Fruit fly (Drosophila melanogaster) whole organism, embryonic: ENCODE results near the gene CG6409.

Source experiments
- Antp ChIP-seq: fragments of 200-800 bp; sonication (Bioruptor generic); optimal IDR thresholded peaks from 3 replicates; lab custom pipeline; 2016; ENCODE audit warnings: missing biosample characterization, missing genetic modification characterization
- Atf6 ChIP-seq: fragments of 200-800 bp; sonication (Bioruptor generic); IDR thresholded peaks from 2 replicates; pipeline ENCODE4 v1.3.6; 2022; ENCODE audit warnings: missing biosample characterization, missing genetic modification characterization
- Awh ChIP-seq: fragments of 200-800 bp; sonication (Bioruptor generic); IDR thresholded peaks from 2 replicates; pipeline ENCODE4, ENCODE4 v1.3.6; 2022; ENCODE audit warnings: missing biosample characterization, missing genetic modification characterization
- Bdp1 ChIP-seq: fragments of 200-800 bp; sonication (Bioruptor generic); optimal IDR thresholded peaks from 3 replicates; lab custom pipeline; 2016; ENCODE audit warnings: missing biosample characterization, missing genetic modification characterization
- CG10321 ChIP-seq: fragments of 200-800 bp; sonication (Bioruptor generic); IDR thresholded peaks from 2 replicates; pipeline ENCODE4 v1.3.6; 2022; ENCODE audit warnings: missing biosample characterization, missing genetic modification characterization
- CG12104 ChIP-seq: fragments of 200-800 bp; sonication (Bioruptor generic); optimal IDR thresholded peaks from 3 replicates; lab custom pipeline; 2016; ENCODE audit warnings: missing biosample characterization, missing genetic modification characterization
- CG14667 ChIP-seq: fragments of 200-800 bp; sonication (Bioruptor generic); IDR thresholded peaks from 2 replicates; pipeline ENCODE4 v1.3.6; 2022; ENCODE audit warnings: missing biosample characterization, missing genetic modification characterization
- CG16779 ChIP-seq: fragments of 200-800 bp; sonication (Bioruptor generic); IDR thresholded peaks from 2 replicates; pipeline ENCODE4 v1.3.6; 2022; ENCODE audit warnings: missing biosample characterization, missing genetic modification characterization
- CG16813 ChIP-seq: fragments of 200-800 bp; sonication (Bioruptor generic); IDR thresholded peaks from 3 replicates; pipeline ENCODE4 v1.3.6; 2022; ENCODE audit warnings: missing biosample characterization, missing genetic modification characterization; ENCODE audit not compliant: partially characterized antibody
- CG16815 ChIP-seq: fragments of 200-800 bp; sonication (Bioruptor generic); optimal IDR thresholded peaks from 3 replicates; lab custom pipeline; 2017; ENCODE audit warnings: missing biosample characterization, mild to moderate bottlenecking, missing genetic modification characterization
- CG17186 ChIP-seq: fragments of 200-800 bp; sonication (Bioruptor generic); optimal IDR thresholded peaks from 3 replicates; lab custom pipeline; 2017; ENCODE audit warnings: missing biosample characterization, missing genetic modification reagents, missing genetic modification characterization
- CG17359 ChIP-seq: fragments of 200-800 bp; sonication (Bioruptor generic); optimal IDR thresholded peaks from 3 replicates; lab custom pipeline; 2018; ENCODE audit warnings: missing biosample characterization, mild to moderate bottlenecking, missing genetic modification characterization, moderate library complexity
- CG17361 ChIP-seq: fragments of 200-800 bp; sonication (Bioruptor generic); IDR thresholded peaks from 3 replicates; pipeline ENCODE4 v1.3.6; 2022; ENCODE audit warnings: missing biosample characterization, missing genetic modification characterization
- CG17385 ChIP-seq: fragments of 200-800 bp; sonication (Bioruptor generic); optimal IDR thresholded peaks from 3 replicates; lab custom pipeline; 2018; ENCODE audit warnings: missing biosample characterization, mild to moderate bottlenecking, missing genetic modification characterization
- CG2678 ChIP-seq: fragments of 200-800 bp; sonication (Bioruptor generic); optimal IDR thresholded peaks from 3 replicates; lab custom pipeline; 2019; ENCODE audit warnings: missing biosample characterization, mild to moderate bottlenecking, missing genetic modification characterization, moderate library complexity
- CG3281 ChIP-seq: fragments of 200-800 bp; sonication (Bioruptor generic); optimal IDR thresholded peaks from 3 replicates; lab custom pipeline; 2017; ENCODE audit warnings: missing biosample characterization, mild to moderate bottlenecking, missing genetic modification characterization
- CG34376 ChIP-seq: fragments of 200-800 bp; sonication (Bioruptor generic); optimal IDR thresholded peaks from 2 replicates; lab custom pipeline; 2018; ENCODE audit warnings: missing biosample characterization, mild to moderate bottlenecking, missing genetic modification characterization
- CG4404 ChIP-seq: fragments of 200-800 bp; sonication (Bioruptor generic); IDR thresholded peaks from 2 replicates; pipeline ENCODE4 v1.3.6; 2022; ENCODE audit warnings: missing biosample characterization, missing genetic modification characterization
- CG4617 ChIP-seq: fragments of 200-800 bp; sonication (Bioruptor generic); optimal IDR thresholded peaks from 3 replicates; lab custom pipeline; 2016; ENCODE audit warnings: missing biosample characterization, missing genetic modification characterization, borderline replicate concordance
- CG9932 ChIP-seq: fragments of 200-800 bp; sonication (Bioruptor generic); IDR thresholded peaks from 2 replicates; pipeline ENCODE4 v1.3.6; 2022; ENCODE audit warnings: missing biosample characterization, missing genetic modification characterization
- Drgx ChIP-seq: fragments of 200-800 bp; sonication (Bioruptor generic); IDR thresholded peaks from 2 replicates; pipeline ENCODE4 v1.3.6; 2022; ENCODE audit warnings: missing biosample characterization, missing genetic modification characterization
- ERR ChIP-seq: fragments of 200-800 bp; sonication (Bioruptor generic); optimal IDR thresholded peaks from 2 replicates; lab custom pipeline; 2016; ENCODE audit warnings: missing biosample characterization, missing genetic modification characterization
- Fer1 ChIP-seq: fragments of 200-800 bp; sonication (Bioruptor generic); optimal IDR thresholded peaks from 2 replicates; lab custom pipeline; 2017; ENCODE audit warnings: missing biosample characterization, mild to moderate bottlenecking, missing genetic modification characterization
- H15 ChIP-seq: fragments of 200-800 bp; sonication (Bioruptor generic); IDR thresholded peaks from 3 replicates; pipeline ENCODE4 v1.3.6; 2022; ENCODE audit warnings: missing biosample characterization, missing genetic modification characterization
- HLH3B ChIP-seq: fragments of 200-800 bp; sonication (Bioruptor generic); IDR thresholded peaks from 2 replicates; pipeline ENCODE4 v1.3.6; 2022; ENCODE audit warnings: missing biosample characterization, missing genetic modification characterization
- Hand ChIP-seq: fragments of 200-800 bp; sonication (Bioruptor generic); optimal IDR thresholded peaks from 2 replicates; lab custom pipeline; 2017; ENCODE audit warnings: mild to moderate bottlenecking, missing biosample characterization, missing genetic modification reagents, missing genetic modification characterization
- Hey ChIP-seq: fragments of 200-800 bp; sonication (Bioruptor generic); optimal IDR thresholded peaks from 3 replicates; lab custom pipeline; 2018; ENCODE audit warnings: missing biosample characterization, mild to moderate bottlenecking, missing genetic modification characterization
- Hr3 ChIP-seq: fragments of 200-800 bp; sonication (Bioruptor generic); optimal IDR thresholded peaks from 3 replicates; lab custom pipeline; 2016; ENCODE audit warnings: missing biosample characterization, missing genetic modification characterization
- Mes4 ChIP-seq: fragments of 200-800 bp; sonication (Bioruptor generic); optimal IDR thresholded peaks from 2 replicates; lab custom pipeline; 2016; ENCODE audit warnings: missing biosample characterization, missing genetic modification characterization
- Nf-YB ChIP-seq: fragments of 200-800 bp; sonication (Bioruptor generic); optimal IDR thresholded peaks from 3 replicates; lab custom pipeline; 2019; ENCODE audit warnings: missing biosample characterization, mild to moderate bottlenecking, missing genetic modification characterization, moderate library complexity
- NfI ChIP-seq: fragments of 200-800 bp; sonication (Bioruptor generic); optimal IDR thresholded peaks from 3 replicates; lab custom pipeline; 2018; ENCODE audit warnings: missing biosample characterization, mild to moderate bottlenecking, missing genetic modification characterization, moderate library complexity
- Sry-δ ChIP-seq: fragments of 200-800 bp; sonication (Bioruptor generic); optimal IDR thresholded peaks from 2 replicates; lab custom pipeline; 2016; ENCODE audit warnings: missing biosample characterization, missing genetic modification characterization
- Ssrp ChIP-seq: fragments of 200-800 bp; sonication (Bioruptor generic); optimal IDR thresholded peaks from 2 replicates; lab custom pipeline; 2018; ENCODE audit warnings: missing biosample characterization, mild to moderate bottlenecking, missing genetic modification characterization, moderate library complexity
- Vsx1 ChIP-seq: fragments of 200-800 bp; sonication (Bioruptor generic); optimal IDR thresholded peaks from 2 replicates; lab custom pipeline; 2017; ENCODE audit warnings: missing biosample characterization, mild to moderate bottlenecking, missing genetic modification characterization, missing genetic modification reagents
- Xbp1 ChIP-seq: fragments of 200-800 bp; sonication (Bioruptor generic); optimal IDR thresholded peaks from 3 replicates; lab custom pipeline; 2016; ENCODE audit warnings: missing biosample characterization, mild to moderate bottlenecking, missing genetic modification characterization
- br ChIP-seq: fragments of >200 bp; optimal IDR thresholded peaks from 2 replicates; lab custom pipeline; 2017
- cas ChIP-seq: fragments of 200-800 bp; sonication (Bioruptor generic); IDR thresholded peaks from 2 replicates; pipeline ENCODE4 v1.3.6; 2022; ENCODE audit warnings: missing biosample characterization, missing genetic modification characterization
- disco-r ChIP-seq: fragments of 200-800 bp; sonication (Bioruptor generic); optimal IDR thresholded peaks from 2 replicates; lab custom pipeline; 2016; ENCODE audit warnings: missing biosample characterization, missing genetic modification characterization
- grn ChIP-seq: fragments of 200-800 bp; sonication (Bioruptor generic); optimal IDR thresholded peaks from 3 replicates; lab custom pipeline; 2017; ENCODE audit warnings: missing biosample characterization, missing genetic modification characterization
- gt ChIP-seq: fragments of 200-800 bp; sonication (Bioruptor generic); IDR thresholded peaks from 2 replicates; pipeline ENCODE4 v1.3.6; 2022; ENCODE audit warnings: missing biosample characterization, missing genetic modification characterization
- inv ChIP-seq: fragments of 200-800 bp; sonication (Bioruptor generic); IDR thresholded peaks from 2 replicates; pipeline ENCODE4 v1.3.6; 2022; ENCODE audit warnings: missing biosample characterization, missing genetic modification characterization; ENCODE audit not compliant: partially characterized antibody
- kay ChIP-seq: fragments of 200-800 bp; sonication (Bioruptor generic); optimal IDR thresholded peaks from 2 replicates; lab custom pipeline; 2016; ENCODE audit warnings: missing biosample characterization, missing genetic modification characterization
- lov ChIP-seq, 2 experiments: fragments of 200-800 bp in 1 of 2; fragments of >200 bp in 1 of 2; sonication (Bioruptor generic) in 1 of 2; IDR thresholded peaks in 1 of 2; optimal IDR thresholded peaks in 1 of 2; 2 replicates in 1 of 2; 3 replicates in 1 of 2; pipeline versions ENCODE4 v1.3.6 to Lab custom; 2017 to 2022; ENCODE audit warnings: missing biosample characterization in 1 of 2, missing genetic modification characterization in 1 of 2
- maf-S ChIP-seq: fragments of 200-800 bp; sonication (Bioruptor generic); optimal IDR thresholded peaks from 2 replicates; lab custom pipeline; 2016; ENCODE audit warnings: missing biosample characterization, missing genetic modification characterization
- onecut ChIP-seq: fragments of 200-800 bp; sonication (Bioruptor generic); IDR thresholded peaks from 2 replicates; pipeline ENCODE4 v1.3.6; 2022; ENCODE audit warnings: missing biosample characterization, missing genetic modification characterization
- sd ChIP-seq: fragments of 200-800 bp; sonication (Bioruptor generic); optimal IDR thresholded peaks from 3 replicates; lab custom pipeline; 2018; ENCODE audit warnings: missing biosample characterization, mild to moderate bottlenecking, missing genetic modification characterization, moderate library complexity
- ssp ChIP-seq: fragments of 200-800 bp; sonication (Bioruptor generic); IDR thresholded peaks from 2 replicates; pipeline ENCODE4 v1.3.6; 2022; ENCODE audit warnings: missing biosample characterization, missing genetic modification characterization
- stwl ChIP-seq: fragments of 200-800 bp; sonication (Bioruptor generic); optimal IDR thresholded peaks from 3 replicates; lab custom pipeline; 2018; ENCODE audit warnings: missing biosample characterization, mild to moderate bottlenecking, missing genetic modification characterization, moderate library complexity
- tin ChIP-seq: fragments of 200-800 bp; sonication (Bioruptor generic); optimal IDR thresholded peaks from 3 replicates; lab custom pipeline; 2016; ENCODE audit warnings: missing biosample characterization, missing genetic modification characterization
- ttk ChIP-seq: fragments of 200-800 bp; sonication (Bioruptor generic); IDR thresholded peaks from 2 replicates; pipeline ENCODE4 v2.1.2; 2022; ENCODE audit warnings: missing biosample characterization, missing genetic modification characterization

The CG6409 gene

DNA sequence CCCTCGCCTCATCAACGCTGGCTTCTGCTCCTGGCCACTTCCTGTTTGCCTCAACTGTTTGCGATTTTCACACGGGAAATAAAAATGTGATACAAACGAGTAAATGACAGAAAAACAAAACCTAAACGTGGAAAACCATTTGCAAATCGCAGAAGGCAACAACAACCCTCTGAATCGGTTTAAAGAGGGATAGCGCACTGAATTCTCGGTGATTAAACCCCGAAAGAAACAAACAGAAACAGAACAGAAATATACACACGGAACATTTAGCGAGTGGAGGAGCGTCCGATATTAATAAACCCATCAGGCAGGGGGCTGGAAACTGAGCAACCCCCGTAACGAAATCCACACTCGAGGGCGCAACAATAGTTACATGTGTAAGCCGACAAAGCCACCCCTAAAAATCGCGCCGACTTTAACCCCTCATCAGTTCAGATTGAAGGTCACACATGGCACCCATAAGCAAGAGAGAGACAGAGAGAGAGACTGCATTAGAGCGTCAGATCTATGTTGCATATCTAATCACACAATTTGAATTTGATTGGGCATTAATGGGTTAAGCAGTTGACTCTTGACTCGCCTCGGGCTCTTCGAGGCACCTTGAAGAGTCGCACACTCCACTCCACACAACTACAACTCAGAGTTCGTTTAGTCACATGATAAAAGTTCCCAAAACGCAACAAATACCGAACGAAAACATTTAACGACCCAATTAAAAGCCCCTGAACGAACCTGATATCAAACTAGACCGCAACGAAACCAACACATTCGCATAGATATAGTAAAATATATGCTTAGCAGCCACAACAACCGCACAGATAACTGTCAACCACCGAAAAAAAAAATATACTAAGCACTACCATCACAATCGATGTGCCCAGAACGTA, 20.3 kb downstream of the CG6409 start (continued):
- TF ChIP-seq lov (optimal IDR thresholded peaks at IDR 0.05; lab: Kevin White, UChicago): no peak
- TF ChIP-seq lov (GFP tag; IDR thresholded peaks at IDR 0.05; lab: Robert Waterston, UW): peak; percentile 75; the same call in 1 of the 3 replicates
- no peak for TF ChIP-seq Atf6 (GFP tag; lab: Robert Waterston, UW)
- no peak for TF ChIP-seq Drgx (GFP tag; lab: Robert Waterston, UW)
- TF ChIP-seq gt: no peak
- no peak for TF ChIP-seq Nf-YB (GFP tag; lab: Kevin White, UChicago)
- no peak for TF ChIP-seq CG16813 (GFP tag; lab: Robert Waterston, UW)
- peak; percentile 1 for TF ChIP-seq disco-r (GFP tag; lab: Kevin White, UChicago)
- TF ChIP-seq CG17186 (GFP tag; lab: Kevin White, UChicago): no peak
- no peak for TF ChIP-seq CG4404 (GFP tag; lab: Robert Waterston, UW)
- peak; percentile 10 for TF ChIP-seq Fer1
- no peak for TF ChIP-seq sd
- TF ChIP-seq CG34376 (GFP tag; lab: Kevin White, UChicago): no peak
- no peak for TF ChIP-seq tin (GFP tag; lab: Kevin White, UChicago)
- TF ChIP-seq CG17359 (tag; lab: Kevin White, UChicago): no peak
- no peak for TF ChIP-seq grn (GFP tag; lab: Kevin White, UChicago)
- no peak for TF ChIP-seq Hr3 (GFP tag; lab: Kevin White, UChicago)
- no peak for TF ChIP-seq Bdp1 (GFP tag; lab: Kevin White, UChicago)
- TF ChIP-seq CG12104 (GFP tag; lab: Kevin White, UChicago): no peak
- TF ChIP-seq CG16815 (GFP tag; lab: Kevin White, UChicago): no peak
- TF ChIP-seq Ssrp (tag; lab: Kevin White, UChicago): no peak
- TF ChIP-seq Mes4 (GFP tag; lab: Kevin White, UChicago): no peak
- TF ChIP-seq CG16779 (GFP tag; lab: Robert Waterston, UW): no peak
- no peak; the same call in 1 of the 2 replicates for TF ChIP-seq cas (GFP tag; lab: Robert Waterston, UW)
- no peak for TF ChIP-seq stwl (tag; lab: Kevin White, UChicago)
- TF ChIP-seq CG10321 (GFP tag; lab: Robert Waterston, UW): no peak
- no peak for TF ChIP-seq ttk
- no peak for TF ChIP-seq Hand (GFP tag; lab: Kevin White, UChicago)
- no peak for TF ChIP-seq HLH3B (GFP tag; lab: Robert Waterston, UW)
- no peak for TF ChIP-seq Hey
- no peak for TF ChIP-seq ssp
- TF ChIP-seq maf-S: no peak
- TF ChIP-seq kay: no peak
- peak; percentile 29; the same call in 1 of the 2 replicates for TF ChIP-seq Awh
- TF ChIP-seq Xbp1: no peak
- peak; percentile 30 for TF ChIP-seq ERR (GFP tag; lab: Kevin White, UChicago)
- no peak for TF ChIP-seq Sry-δ (GFP tag; lab: Kevin White, UChicago)
- no peak for TF ChIP-seq CG17385 (GFP tag; lab: Kevin White, UChicago)
- no peak for TF ChIP-seq CG3281 (GFP tag; lab: Kevin White, UChicago)
- TF ChIP-seq onecut: no peak
- peak; percentile 35 for TF ChIP-seq Antp
- TF ChIP-seq CG17361 (GFP tag; lab: Robert Waterston, UW): 0 out of 3 replicates have a peak, but pooled peaks have one; percentile 13
- TF ChIP-seq H15: no peak
- TF ChIP-seq CG14667 (GFP tag; lab: Robert Waterston, UW): no peak
- TF ChIP-seq CG2678 (tag; lab: Kevin White, UChicago): peak; percentile 1
- 0 out of 2 replicates have a peak, but pooled peaks have one; percentile 14 for TF ChIP-seq CG9932 (GFP tag; lab: Robert Waterston, UW)
- no peak for TF ChIP-seq br (lab: Kevin White, UChicago)
- no peak for TF ChIP-seq NfI (GFP tag; lab: Kevin White, UChicago)
- TF ChIP-seq CG4617 (GFP tag; lab: Kevin White, UChicago): no peak
- TF ChIP-seq inv (GFP tag; lab: Robert Waterston, UW): no peak
- TF ChIP-seq Vsx1 (GFP tag; lab: Kevin White, UChicago): no peak
